Worm (Caenorhabditis elegans) whole organism, mixed stage, embryonic: Measurements from ENCODE around the gene pbs-1.

ENCODE experiments used
- M03D4.4 ChIP-seq: sonication (generic microtip); optimal IDR thresholded peaks from 2 replicates; lab custom pipeline; 2017; ENCODE audit warnings: mild to moderate bottlenecking, missing genetic modification characterization, missing compliant biosample characterization
- bed-3 ChIP-seq: fragments of 200-800 bp; sonication (Bioruptor generic); optimal IDR thresholded peaks from 3 replicates; lab custom pipeline; 2018; ENCODE audit warnings: mild to moderate bottlenecking, missing genetic modification characterization, moderate library complexity, missing compliant biosample characterization
- ceh-39 ChIP-seq: fragments of 150-350 bp; optimal IDR thresholded peaks from 2 replicates; lab custom pipeline; 2014; ENCODE audit warnings: missing biosample characterization, missing genetic modification characterization
- ceh-43 ChIP-seq: fragments of 200-800 bp; sonication (Bioruptor generic); optimal IDR thresholded peaks from 2 replicates; lab custom pipeline; 2018; ENCODE audit warnings: mild to moderate bottlenecking, missing genetic modification characterization, moderate library complexity, missing compliant biosample characterization
- ceh-83 ChIP-seq: fragments of 200-800 bp; sonication (Bioruptor generic); optimal IDR thresholded peaks from 2 replicates; lab custom pipeline; 2018; ENCODE audit warnings: mild to moderate bottlenecking, missing genetic modification characterization, missing compliant biosample characterization
- ces-1 ChIP-seq: fragments of 150-350 bp; optimal IDR thresholded peaks from 2 replicates; lab custom pipeline; 2014; ENCODE audit warnings: missing biosample characterization, missing genetic modification reagents, missing genetic modification characterization
- cnd-1 ChIP-seq: fragments of 200-800 bp; sonication (Bioruptor generic); optimal IDR thresholded peaks from 2 replicates; lab custom pipeline; 2018; ENCODE audit warnings: mild to moderate bottlenecking, missing genetic modification characterization, missing compliant biosample characterization
- drap-1 ChIP-seq: fragments of 200-800 bp; sonication (Bioruptor generic); optimal IDR thresholded peaks from 3 replicates; lab custom pipeline; 2018; ENCODE audit warnings: mild to moderate bottlenecking, missing genetic modification characterization, missing compliant biosample characterization
- elt-1 ChIP-seq: sonication (generic microtip); optimal IDR thresholded peaks from 2 replicates; lab custom pipeline; 2017; ENCODE audit warnings: missing genetic modification characterization, mild to moderate bottlenecking, missing compliant biosample characterization, antibody characterized with exemption, moderate library complexity, borderline replicate concordance; ENCODE audit not compliant: insufficient read depth
- elt-3 ChIP-seq: fragments of 150-350 bp; optimal IDR thresholded peaks from 2 replicates; lab custom pipeline; 2014; ENCODE audit warnings: missing biosample characterization, missing genetic modification characterization
- flh-1 ChIP-seq: fragments of 200-800 bp; sonication (Bioruptor generic); optimal IDR thresholded peaks from 2 replicates; lab custom pipeline; 2018; ENCODE audit warnings: mild to moderate bottlenecking, missing genetic modification characterization, moderate library complexity, missing compliant biosample characterization
- hlh-1 ChIP-seq: fragments of 150-350 bp; optimal IDR thresholded peaks from 2 replicates; lab custom pipeline; 2014; ENCODE audit warnings: missing biosample characterization, missing genetic modification reagents, missing genetic modification characterization
- lin-13 ChIP-seq: fragments of 150-350 bp; optimal IDR thresholded peaks from 2 replicates; lab custom pipeline; 2014; ENCODE audit warnings: missing biosample characterization, missing genetic modification characterization
- lsy-2 ChIP-seq: fragments of 150-350 bp; optimal IDR thresholded peaks from 2 replicates; lab custom pipeline; 2014; ENCODE audit warnings: missing biosample characterization, missing genetic modification characterization
- mab-5 ChIP-seq: fragments of 150-350 bp; optimal IDR thresholded peaks from 2 replicates; lab custom pipeline; 2014; ENCODE audit warnings: missing biosample characterization, missing genetic modification characterization
- mep-1 ChIP-seq: fragments of 150-350 bp; optimal IDR thresholded peaks from 2 replicates; lab custom pipeline; 2017; ENCODE audit warnings: missing biosample characterization, missing genetic modification reagents, missing genetic modification characterization, inconsistent platforms
- mls-2 ChIP-seq: sonication (generic microtip); optimal IDR thresholded peaks from 2 replicates; lab custom pipeline; 2016; ENCODE audit warnings: mild to moderate bottlenecking, missing genetic modification characterization, moderate library complexity, missing compliant biosample characterization
- nhr-12 ChIP-seq: fragments of 150-350 bp; optimal IDR thresholded peaks from 2 replicates; lab custom pipeline; 2014; ENCODE audit warnings: missing biosample characterization, missing genetic modification characterization
- nhr-2 ChIP-seq: fragments of 150-350 bp; optimal IDR thresholded peaks from 2 replicates; lab custom pipeline; 2014; ENCODE audit warnings: missing biosample characterization, missing genetic modification characterization
- nhr-237 ChIP-seq: fragments of 150-350 bp; optimal IDR thresholded peaks from 2 replicates; lab custom pipeline; 2014; ENCODE audit warnings: missing biosample characterization, missing genetic modification characterization
- nhr-28 ChIP-seq: fragments of 150-350 bp; optimal IDR thresholded peaks from 2 replicates; lab custom pipeline; 2014; ENCODE audit warnings: missing biosample characterization, missing genetic modification characterization
- nhr-76 ChIP-seq: sonication (generic microtip); optimal IDR thresholded peaks from 2 replicates; lab custom pipeline; 2017; ENCODE audit warnings: missing biosample characterization, missing genetic modification characterization
- pha-4 ChIP-seq: fragments of 150-350 bp; optimal IDR thresholded peaks from 2 replicates; lab custom pipeline; 2018; ENCODE audit warnings: missing biosample characterization, missing genetic modification reagents, missing genetic modification characterization
- snpc-4 ChIP-seq: fragments of 150-350 bp; optimal IDR thresholded peaks from 2 replicates; lab custom pipeline; 2014; ENCODE audit warnings: missing biosample characterization, missing genetic modification characterization
- sptf-1 ChIP-seq: sonication (generic microtip); optimal IDR thresholded peaks from 2 replicates; lab custom pipeline; 2017; ENCODE audit warnings: mild to moderate bottlenecking, missing genetic modification characterization, moderate library complexity, missing compliant biosample characterization
- tbx-8 ChIP-seq: fragments of 200-800 bp; sonication (Bioruptor generic); optimal IDR thresholded peaks from 2 replicates; lab custom pipeline; 2018; ENCODE audit warnings: mild to moderate bottlenecking, missing genetic modification characterization, moderate library complexity, missing compliant biosample characterization
- unc-120 ChIP-seq: sonication (generic microtip); optimal IDR thresholded peaks from 2 replicates; lab custom pipeline; 2017; ENCODE audit warnings: missing genetic modification characterization, missing compliant biosample characterization; ENCODE audit not compliant: poor library complexity, severe bottlenecking
- unc-39 ChIP-seq: fragments of 150-350 bp; optimal IDR thresholded peaks from 2 replicates; lab custom pipeline; 2014; ENCODE audit warnings: missing biosample characterization, missing genetic modification characterization
- zip-8 ChIP-seq: fragments of 150-350 bp; optimal IDR thresholded peaks from 2 replicates; lab custom pipeline; 2014; ENCODE audit warnings: missing biosample characterization, missing genetic modification characterization
- ztf-11 ChIP-seq: fragments of 150-350 bp; optimal IDR thresholded peaks from 2 replicates; lab custom pipeline; 2014; ENCODE audit warnings: missing biosample characterization, missing genetic modification characterization

Gene pbs-1

DNA sequence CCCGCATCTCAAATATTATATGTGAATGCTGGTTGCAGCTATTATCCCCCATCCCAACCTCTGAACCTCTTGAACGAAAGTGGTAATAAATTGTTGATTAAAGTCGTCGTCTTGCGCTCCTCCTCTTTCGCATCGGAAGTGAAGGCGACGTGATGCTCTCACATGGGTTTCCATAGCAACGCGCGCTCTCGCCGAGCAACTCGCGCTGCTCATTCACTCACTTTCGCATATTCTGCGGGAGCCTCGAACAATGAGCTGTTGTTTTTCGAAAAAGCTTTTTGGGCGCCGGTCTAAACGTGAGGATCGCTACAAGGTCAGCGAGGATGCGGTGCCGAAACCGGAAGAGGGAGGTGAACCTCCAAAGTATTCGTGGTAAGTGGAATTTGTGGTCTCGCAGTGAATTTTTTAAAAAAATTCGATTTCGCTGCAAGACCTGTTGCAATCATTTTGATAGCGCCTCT is 1.5 kb upstream of the pbs-1 start, which contains the start of gene rpi-2:
TSS of gene rpi-2 (plus strand) at position 234 of the 461 bp plus-strand sequence.
- TF ChIP-seq pha-4 (tag; lab: Kevin White, UChicago) (no peak), mls-2 (no peak), nhr-12 (tag; lab: Kevin White, UChicago) (no peak), hlh-1 (tag; lab: Kevin White, UChicago) (no peak), unc-120 (no peak), ceh-43 (GFP tag; lab: Kevin White, UChicago) (no peak), bed-3 (GFP tag; lab: Kevin White, UChicago) (no peak), ztf-11 (tag; lab: Kevin White, UChicago) (no peak), lsy-2 (tag; lab: Kevin White, UChicago) (no peak), nhr-28 (no peak), nhr-76 (tag; lab: Kevin White, UChicago) (no peak), mab-5 (tag; lab: Kevin White, UChicago) (no peak), mep-1 (tag; lab: Kevin White, UChicago) (no peak), tbx-8 (GFP tag; lab: Kevin White, UChicago) (no peak), elt-1 (tag; lab: Kevin White, UChicago) (no peak), unc-39 (tag; lab: Kevin White, UChicago) (no peak), zip-8 (tag; lab: Kevin White, UChicago) (no peak), flh-1 (GFP tag; lab: Kevin White, UChicago) (no peak), elt-3 (tag; lab: Kevin White, UChicago) (no peak)

DNA sequence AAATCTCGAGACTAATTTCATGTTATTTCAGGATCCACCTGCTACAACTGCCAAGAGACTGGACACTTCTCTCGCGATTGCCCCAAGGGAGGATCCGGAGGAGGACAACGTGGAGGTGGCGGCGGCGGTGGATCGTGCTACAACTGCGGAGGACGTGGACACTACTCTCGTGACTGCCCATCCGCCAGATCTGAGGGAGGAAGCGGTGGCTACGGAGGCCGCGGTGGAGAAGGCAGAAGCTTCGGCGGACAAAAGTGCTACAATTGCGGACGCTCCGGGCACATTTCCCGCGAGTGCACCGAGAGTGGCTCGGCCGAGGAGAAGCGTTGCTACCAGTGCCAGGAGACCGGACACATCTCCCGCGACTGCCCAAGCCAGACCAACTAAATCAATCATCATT is 990 bp upstream of the pbs-1 start:
- TF ChIP-seq flh-1 (GFP tag; lab: Kevin White, UChicago) (no peak), nhr-237 (tag; lab: Kevin White, UChicago) (no peak), drap-1 (GFP tag; lab: Kevin White, UChicago) (no peak), ztf-11 (tag; lab: Kevin White, UChicago) (no peak), mls-2 (no peak)

DNA sequence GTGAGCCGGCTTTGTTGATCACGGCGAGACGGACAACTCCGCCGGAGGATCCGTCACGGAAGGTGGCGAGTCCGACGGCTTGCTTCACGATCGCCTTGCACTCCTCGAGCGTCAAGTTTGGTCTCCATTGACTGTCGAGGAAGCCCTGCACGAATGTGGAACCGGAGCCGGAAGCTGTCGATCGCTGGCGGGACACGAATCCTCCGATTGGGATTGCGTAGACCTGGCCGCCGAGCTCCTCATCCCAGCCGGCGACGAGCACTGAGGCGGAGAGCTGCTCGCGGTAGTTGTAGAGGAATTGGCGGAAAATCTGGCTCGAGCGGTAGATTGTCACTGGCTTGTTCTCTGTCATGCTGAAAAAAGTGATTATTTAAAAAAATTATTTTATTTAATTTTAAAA is 543 bp downstream of the pbs-1 start:
- TF ChIP-seq mab-5 (tag; lab: Kevin White, UChicago), result no peak
- TF ChIP-seq, all 35 proteins: peak for 0

DNA sequence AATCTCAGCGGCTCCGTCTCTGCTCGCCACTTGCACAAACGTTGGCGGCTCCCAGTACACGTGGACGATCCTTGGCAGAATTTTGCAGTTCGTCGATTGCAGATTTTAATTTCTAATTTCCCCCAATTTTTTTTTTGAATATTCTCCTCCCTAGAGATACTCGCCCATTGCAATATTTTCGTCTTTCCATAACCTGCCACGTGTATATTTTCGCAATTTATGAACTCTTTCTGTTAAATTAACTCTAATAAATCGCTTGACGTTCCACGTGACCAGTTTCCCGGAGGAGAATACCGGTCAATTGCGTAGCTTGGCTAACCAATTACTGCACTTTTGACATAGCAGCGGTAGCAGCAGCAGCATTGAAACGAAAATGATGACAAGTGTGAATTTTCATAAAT is 1.1 kb downstream of the pbs-1 start:
- TF ChIP-seq snpc-4 (no peak), M03D4.4 (tag; lab: Kevin White, UChicago) (no peak), lin-13 (no peak), elt-3 (tag; lab: Kevin White, UChicago) (no peak), cnd-1 (tag; lab: Kevin White, UChicago) (no peak), zip-8 (tag; lab: Kevin White, UChicago) (no peak), ceh-39 (tag; lab: Kevin White, UChicago) (no peak), ceh-83 (GFP tag; lab: Kevin White, UChicago) (no peak)

DNA sequence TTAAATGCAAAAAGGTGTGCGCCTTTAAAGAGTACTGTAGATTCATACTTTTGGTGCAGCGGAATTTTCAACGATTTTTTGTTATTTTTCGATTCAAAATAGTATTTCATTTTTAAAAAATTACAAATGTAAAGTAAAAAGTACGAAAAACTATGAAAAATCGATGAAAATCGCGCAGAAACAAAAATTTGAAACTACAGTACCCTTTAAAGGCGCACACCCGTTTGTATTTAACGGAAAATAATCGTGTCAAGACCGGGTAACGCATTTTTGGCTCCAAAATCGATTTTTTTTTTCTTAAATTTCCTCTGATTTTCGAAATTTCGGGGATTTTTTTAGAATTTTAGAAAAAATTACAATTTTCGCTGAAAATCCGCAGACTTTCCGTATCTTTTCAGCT is 1.6 kb downstream of the pbs-1 start:
- TF ChIP-seq flh-1 (GFP tag; lab: Kevin White, UChicago) (no peak), nhr-237 (tag; lab: Kevin White, UChicago) (no peak), mab-5 (tag; lab: Kevin White, UChicago) (no peak), sptf-1 (tag; lab: Kevin White, UChicago) (no peak), elt-1 (tag; lab: Kevin White, UChicago) (no peak), cnd-1 (tag; lab: Kevin White, UChicago) (no peak), ces-1 (GFP tag; lab: Kevin White, UChicago) (no peak), unc-39 (tag; lab: Kevin White, UChicago) (no peak), nhr-2 (tag; lab: Kevin White, UChicago) (no peak), lsy-2 (tag; lab: Kevin White, UChicago) (no peak), zip-8 (tag; lab: Kevin White, UChicago) (no peak), bed-3 (GFP tag; lab: Kevin White, UChicago) (no peak)
- TF ChIP-seq, all 35 proteins: peak for 0
